Fruit fly (Drosophila melanogaster) whole organism: ENCODE data around the gene CG6012.

Experiments used
- Dll ChIP-seq: fragments of >200 bp; optimal IDR thresholded peaks from 2 replicates; lab custom pipeline; 2017
- usp ChIP-seq: fragments of >200 bp; optimal IDR thresholded peaks from 2 replicates; lab custom pipeline; 2017; ENCODE audit warnings: missing biosample characterization, missing genetic modification characterization, mixed read lengths

DNA sequence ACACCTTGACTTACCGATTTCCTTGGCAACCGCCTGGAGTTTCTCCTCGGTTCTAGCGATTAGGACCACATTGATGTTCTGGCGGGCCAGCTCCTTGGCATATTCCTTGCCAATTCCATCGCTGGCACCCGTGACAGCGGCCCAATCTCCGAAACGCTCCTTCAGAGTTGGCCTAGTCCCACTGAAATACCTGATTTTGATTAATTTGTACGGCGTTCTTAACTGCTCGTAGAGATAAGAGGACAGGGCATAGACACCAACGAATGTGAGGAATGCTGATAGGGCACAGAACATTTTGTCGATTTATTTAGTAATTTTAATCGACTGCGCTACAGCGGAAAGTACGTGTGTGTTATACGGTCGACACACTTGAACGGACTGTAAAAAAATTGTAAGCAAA lies at the start of gene CG6012:
- TF ChIP-seq usp (GFP tag; lab: Kevin White, UChicago) (no peak), Dll (no peak)
